Fruit fly (Drosophila melanogaster): ENCODE results near the gene CG13288.

The CG13288 gene

DNA sequence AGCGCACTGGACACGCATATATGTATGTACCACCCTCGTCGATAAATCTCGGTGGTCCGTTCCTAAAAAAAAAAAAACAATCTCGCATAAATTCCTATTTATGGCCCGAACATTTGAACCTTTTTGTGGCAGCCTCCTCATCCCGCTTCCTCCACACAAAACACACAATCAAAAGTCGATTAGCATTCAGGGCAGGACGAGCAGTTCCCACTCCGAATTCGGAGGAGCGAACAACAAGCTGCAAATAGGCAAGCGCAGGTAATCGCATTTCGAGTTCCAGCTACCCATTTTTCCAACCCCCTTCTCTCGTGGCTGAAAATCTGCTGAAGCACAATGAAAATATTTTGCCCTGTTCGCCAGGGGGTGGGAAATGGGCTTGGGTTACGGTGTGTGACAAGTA is 15.4 kb upstream of the CG13288 start:
- no peak for TF ChIP-seq cnc (optimal IDR thresholded peaks at IDR 0.05)
- TF ChIP-seq kay (GFP tag; ENCODE audit: borderline replicate concordance) = no peak
- TF ChIP-seq ovo (GFP tag; optimal IDR thresholded peaks at IDR 0.05) = no peak
- no peak for TF ChIP-seq CG14711 (tag; optimal IDR thresholded peaks at IDR 0.05)
- no peak for TF ChIP-seq CG1620 (GFP tag; optimal IDR thresholded peaks at IDR 0.05)
- TF ChIP-seq CG11617 (GFP tag; optimal IDR thresholded peaks at IDR 0.05) = no peak
- no peak for TF ChIP-seq tj (GFP tag; optimal IDR thresholded peaks at IDR 0.05)
- TF ChIP-seq toe (GFP tag; optimal IDR thresholded peaks at IDR 0.05) = no peak

DNA sequence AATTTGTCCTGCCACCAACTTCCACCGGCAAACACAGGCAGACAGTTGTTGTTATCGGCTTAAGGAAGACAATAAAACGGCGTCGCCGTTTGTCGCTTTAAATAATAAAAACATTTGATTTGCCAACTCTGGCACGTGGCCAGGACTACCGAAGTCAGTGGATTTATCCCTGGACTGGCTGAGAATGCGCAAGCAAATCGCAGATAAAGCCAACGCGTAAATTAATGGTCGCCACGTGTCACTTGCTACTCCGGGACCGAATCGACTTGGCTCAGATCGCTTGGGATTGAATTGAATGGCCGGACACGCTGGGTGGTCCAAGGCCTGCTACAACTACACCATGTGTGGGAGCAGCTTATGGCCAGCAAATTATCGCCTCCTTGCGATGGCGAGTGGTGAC is 14.1 kb upstream of the CG13288 start:
- TF ChIP-seq bab1 (GFP tag; optimal IDR thresholded peaks at IDR 0.05) = no peak
- TF ChIP-seq Crg-1 (GFP tag; optimal IDR thresholded peaks at IDR 0.05) = no peak
- no peak for TF ChIP-seq ovo (GFP tag; optimal IDR thresholded peaks at IDR 0.05)
- TF ChIP-seq tj (GFP tag; optimal IDR thresholded peaks at IDR 0.05) = no peak
- no peak for TF ChIP-seq CG1620 (GFP tag; optimal IDR thresholded peaks at IDR 0.05)
- TF ChIP-seq CG5204 (GFP tag; optimal IDR thresholded peaks at IDR 0.05) = no peak
- TF ChIP-seq CG11617 (GFP tag; optimal IDR thresholded peaks at IDR 0.05) = no peak
- no peak for TF ChIP-seq Mnt (GFP tag; optimal IDR thresholded peaks at IDR 0.05)
- TF ChIP-seq cnc (optimal IDR thresholded peaks at IDR 0.05) = no peak
- no peak for TF ChIP-seq cic (GFP tag; optimal IDR thresholded peaks at IDR 0.05)
- TF ChIP-seq toe (GFP tag; optimal IDR thresholded peaks at IDR 0.05) = no peak

DNA sequence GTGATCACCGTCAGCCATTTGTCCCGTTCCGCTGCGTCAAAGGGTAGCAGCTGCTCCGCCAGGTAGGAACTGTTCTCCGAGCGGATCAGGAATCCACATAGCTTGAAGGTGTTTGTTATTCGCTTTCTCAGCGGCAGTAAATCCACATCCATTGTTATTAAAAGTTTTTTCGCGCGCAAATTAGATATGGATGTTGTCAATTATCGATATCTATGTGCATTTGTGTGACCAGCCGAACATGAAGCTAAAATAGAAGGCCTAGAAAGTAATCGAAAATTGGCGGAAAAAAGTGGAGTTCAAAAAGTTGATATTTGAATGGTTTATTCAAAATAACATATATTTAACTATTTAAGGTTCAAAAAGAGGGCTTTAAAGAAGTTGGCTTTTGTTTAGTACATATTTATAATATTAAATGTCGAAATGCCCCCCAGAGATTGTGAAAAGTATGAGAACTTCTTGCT is 9.9 kb upstream of the CG13288 start, which contains the start of the genes PolE2 and CG5592:
PolE2 (minus strand) TSS at position 208 of the 461 bp plus-strand sequence.
CG5592 (plus strand) TSS at position 411 of the 461 bp plus-strand sequence.
- TF ChIP-seq bab1 (GFP tag; optimal IDR thresholded peaks at IDR 0.05) (peak; percentile 21), tj (GFP tag; optimal IDR thresholded peaks at IDR 0.05) (no peak), CG7045 (GFP tag; optimal IDR thresholded peaks at IDR 0.05) (no peak)

DNA sequence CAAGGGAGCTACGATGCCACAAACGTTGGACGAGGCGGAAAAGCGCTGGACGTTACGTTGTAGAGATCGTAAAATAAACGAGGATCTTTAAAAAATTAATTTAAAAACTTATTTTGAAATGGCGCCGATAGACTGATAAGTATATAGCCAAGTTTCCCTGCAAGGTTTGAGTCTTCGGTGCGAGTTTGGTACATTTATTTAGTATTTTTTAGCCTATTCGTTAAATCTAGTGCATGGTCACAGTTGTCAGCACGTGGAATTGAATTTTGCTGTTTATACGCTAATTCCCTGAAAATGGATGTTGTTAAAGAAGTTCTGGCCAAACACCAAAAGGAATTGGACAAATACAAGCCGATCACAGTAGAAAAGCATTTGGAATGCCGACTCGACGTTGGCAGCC is 7.9 kb upstream of the CG13288 start, which contains the start of gene CG32409:
CG32409 (plus strand) TSS at position 224 of the 400 bp plus-strand sequence.
- peak; percentile 98 for TF ChIP-seq Mnt (GFP tag; optimal IDR thresholded peaks at IDR 0.05)
- no peak for TF ChIP-seq toe (GFP tag; optimal IDR thresholded peaks at IDR 0.05)
- no peak for TF ChIP-seq pad (GFP tag; optimal IDR thresholded peaks at IDR 0.05)
- TF ChIP-seq kay (GFP tag; ENCODE audit: borderline replicate concordance) = no peak

DNA sequence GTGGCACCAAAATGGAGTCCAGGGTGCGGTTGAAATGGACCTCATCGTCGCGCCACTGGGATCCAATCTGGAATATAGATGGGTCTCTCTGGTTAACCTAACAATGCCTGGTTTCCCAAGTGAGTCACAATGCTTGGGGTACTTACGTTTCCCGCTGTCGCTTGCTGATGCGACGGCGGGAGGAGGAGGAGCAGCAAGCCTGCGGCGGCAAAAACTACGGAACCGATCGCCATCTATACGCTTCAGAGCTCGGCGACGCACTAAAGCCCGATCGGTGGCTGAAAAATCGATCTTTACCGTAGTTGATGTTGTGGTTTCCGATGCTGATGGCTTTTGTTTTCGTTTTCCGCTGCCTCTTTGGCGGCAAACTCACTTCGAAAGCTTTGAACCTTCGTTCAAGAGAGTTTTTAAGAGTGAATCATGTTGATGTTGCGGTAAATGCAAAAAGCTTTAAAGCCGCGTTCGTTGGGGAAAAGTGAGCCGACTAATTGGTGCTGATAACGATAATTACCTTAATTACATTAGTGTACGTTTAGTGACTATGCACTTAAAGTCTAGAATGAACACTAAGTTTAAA is 4.9 kb upstream of the CG13288 start, which contains the start of gene QC:
QC (minus strand) TSS at position 268 of the 577 bp plus-strand sequence.
- TF ChIP-seq CG1620 (GFP tag; optimal IDR thresholded peaks at IDR 0.05) (no peak), CG12768 (GFP tag; optimal IDR thresholded peaks at IDR 0.05) (no peak), ovo (GFP tag; optimal IDR thresholded peaks at IDR 0.05) (peak; percentile 16), Hr96 (GFP tag; optimal IDR thresholded peaks at IDR 0.05) (no peak), pad (GFP tag; optimal IDR thresholded peaks at IDR 0.05) (peak; percentile 50), tj (GFP tag; optimal IDR thresholded peaks at IDR 0.05) (no peak)

DNA sequence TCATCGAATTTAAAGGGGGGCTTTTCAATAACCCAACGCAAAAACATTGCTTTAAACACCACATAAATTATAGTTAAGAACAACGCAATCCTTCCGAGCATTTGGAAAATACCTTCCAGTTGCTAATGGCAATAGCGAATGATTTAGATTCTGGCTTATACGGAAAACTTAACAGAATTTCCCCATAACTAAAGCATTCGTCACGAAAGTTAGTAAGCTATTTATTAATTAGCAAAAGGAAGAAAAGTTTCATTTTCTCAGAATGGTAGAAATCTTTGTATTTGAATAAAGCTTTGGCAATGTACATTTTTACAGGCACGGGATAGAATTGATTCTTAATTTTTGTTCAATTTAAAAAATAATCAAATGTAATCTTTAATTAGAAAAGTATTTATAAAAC is 3.2 kb upstream of the CG13288 start, which contains the start of gene CG32413:
CG32413 (minus strand) TSS at position 101 of the 400 bp plus-strand sequence.
- TF ChIP-seq Hr96 (GFP tag; optimal IDR thresholded peaks at IDR 0.05) (no peak), pad (GFP tag; optimal IDR thresholded peaks at IDR 0.05) (no peak), CG11617 (GFP tag; optimal IDR thresholded peaks at IDR 0.05) (no peak), ovo (GFP tag; optimal IDR thresholded peaks at IDR 0.05) (no peak), CG5204 (GFP tag; optimal IDR thresholded peaks at IDR 0.05) (no peak)

DNA sequence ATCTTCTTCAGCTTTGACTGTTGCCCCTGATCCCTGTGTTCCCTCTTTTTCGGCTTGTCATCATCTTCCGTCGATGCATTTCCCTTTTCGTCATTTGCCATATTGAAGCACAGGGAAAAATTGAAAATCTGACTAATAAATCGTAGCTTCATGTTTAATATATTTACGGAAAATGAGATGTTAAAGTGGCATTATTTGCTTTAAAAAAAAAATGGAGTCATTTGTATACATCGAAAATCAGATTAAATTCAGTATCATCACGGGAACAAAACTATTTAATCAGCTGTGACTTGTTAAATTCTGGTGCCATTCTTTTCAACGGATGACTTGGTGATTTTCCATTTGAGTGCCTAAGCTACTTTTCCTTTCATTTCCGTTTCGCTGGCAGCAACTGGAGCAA is 582 bp upstream of the CG13288 start, which contains the start of gene CG10486:
CG10486 (minus strand) TSS at position 101 of the 400 bp plus-strand sequence.
- TF ChIP-seq CG12768 (GFP tag; optimal IDR thresholded peaks at IDR 0.05) (no peak), ovo (GFP tag; optimal IDR thresholded peaks at IDR 0.05) (no peak), tj (GFP tag; optimal IDR thresholded peaks at IDR 0.05) (no peak), CG5204 (GFP tag; optimal IDR thresholded peaks at IDR 0.05) (no peak)

DNA sequence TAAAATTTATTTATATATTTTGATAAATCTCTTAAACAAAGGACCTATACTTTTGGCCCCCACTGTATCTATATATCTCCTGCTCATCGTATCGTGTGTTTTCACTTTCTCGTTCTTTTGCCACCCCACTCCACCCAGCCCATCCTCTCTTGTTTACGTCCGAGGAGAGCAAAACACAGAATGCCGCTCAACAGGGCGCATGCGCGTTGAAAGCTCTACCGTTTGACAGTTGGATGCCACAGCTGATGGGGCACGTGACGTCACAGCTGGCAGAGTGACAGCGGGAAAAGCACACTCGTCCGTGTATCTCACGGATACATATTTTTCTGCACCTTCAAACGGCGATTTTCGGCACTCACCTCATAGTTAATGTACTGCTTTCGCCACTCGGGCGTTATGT is 13.6 kb downstream of the CG13288 start:
- peak; percentile 12 for TF ChIP-seq cic (GFP tag; optimal IDR thresholded peaks at IDR 0.05)
- no peak for TF ChIP-seq Hr96 (GFP tag; optimal IDR thresholded peaks at IDR 0.05)

DNA sequence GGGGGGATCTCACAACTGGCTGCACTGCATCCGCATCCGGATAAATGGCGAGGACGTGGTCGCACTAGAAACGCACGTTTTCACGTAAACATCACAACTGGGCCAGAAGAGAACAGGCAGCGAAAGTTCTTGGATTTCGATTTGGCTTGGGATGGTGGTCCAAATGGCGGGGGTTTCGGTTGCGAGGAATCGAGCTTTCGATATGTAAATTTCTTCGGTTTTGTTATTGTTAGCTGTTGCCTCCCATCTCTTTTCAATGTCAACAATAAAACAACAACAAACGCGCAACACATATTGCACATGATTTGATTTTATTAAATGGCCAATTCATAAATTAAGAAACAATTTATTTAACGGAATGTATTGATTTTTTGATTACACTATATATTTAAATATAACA is 14.0 kb downstream of the CG13288 start, which contains the start of gene PXo:
PXo (minus strand) TSS at position 101 of the 400 bp plus-strand sequence.
- TF ChIP-seq Crg-1 (GFP tag; optimal IDR thresholded peaks at IDR 0.05) = no peak
- no peak for TF ChIP-seq Hr96 (GFP tag; optimal IDR thresholded peaks at IDR 0.05)
- TF ChIP-seq ovo (GFP tag; optimal IDR thresholded peaks at IDR 0.05) = no peak
- TF ChIP-seq tj (GFP tag; optimal IDR thresholded peaks at IDR 0.05) = no peak
- no peak for TF ChIP-seq CG14711 (tag; optimal IDR thresholded peaks at IDR 0.05)

Data from whole organism, adult.